Worm (Caenorhabditis elegans): ENCODE results near the gene Y39A1A.31.

Y39A1A.31 gene

ce11 chrIII:10689057-10689456 lies at the start of gene Y39A1A.31:
Gene Y39A1A.31, minus strand, starts transcription at chrIII:10689157.
- no peak for TF ChIP-seq him-1 (tag; optimal IDR thresholded peaks at IDR 0.05)
- TF ChIP-seq dao-5 (tag; optimal IDR thresholded peaks at IDR 0.05) = no peak
- no peak for TF ChIP-seq W03F9.2 (tag; optimal IDR thresholded peaks at IDR 0.05)

- TF ChIP-seq W03F9.2 (tag; optimal IDR thresholded peaks at IDR 0.05) (no peak), him-1 (tag; optimal IDR thresholded peaks at IDR 0.05) (no peak), dao-5 (tag; optimal IDR thresholded peaks at IDR 0.05) (no peak)
Observed at ce11 chrIII:10738081-10738480, 49.1 kb upstream of the Y39A1A.31 start.

ce11 chrIII:10736322-10736985 lies 47.5 kb upstream of the Y39A1A.31 start:
- TF ChIP-seq W03F9.2 (tag; optimal IDR thresholded peaks at IDR 0.05) (no peak), him-1 (tag; optimal IDR thresholded peaks at IDR 0.05) (no peak), dao-5 (tag; optimal IDR thresholded peaks at IDR 0.05) (no peak)

ce11 chrIII:10734511-10735233 lies 45.7 kb upstream of the Y39A1A.31 start:
- TF ChIP-seq dao-5 (tag; optimal IDR thresholded peaks at IDR 0.05) (no peak), him-1 (tag; optimal IDR thresholded peaks at IDR 0.05) (no peak), W03F9.2 (tag; optimal IDR thresholded peaks at IDR 0.05) (no peak)

DNA sequence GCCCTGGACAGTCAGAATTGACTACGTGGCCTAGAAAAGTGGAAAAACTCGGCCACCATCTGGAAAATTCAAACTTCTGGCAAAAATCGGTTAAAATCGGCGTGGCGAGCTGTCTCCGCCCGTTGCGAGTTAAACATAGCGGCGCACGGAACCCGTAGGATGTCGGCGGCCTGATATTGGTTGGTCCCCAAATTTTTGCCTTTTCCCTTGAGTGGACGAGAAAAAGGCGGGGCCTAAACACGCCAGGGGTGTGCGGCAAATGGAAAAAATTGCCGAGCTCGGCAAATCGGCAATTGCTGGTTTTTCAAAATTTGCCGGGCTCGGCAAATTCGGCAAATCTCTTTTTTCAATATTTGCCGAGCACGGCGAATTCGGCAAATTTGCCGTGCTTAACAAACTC lies 44.3 kb upstream of the Y39A1A.31 start:
- TF ChIP-seq dao-5 (tag; optimal IDR thresholded peaks at IDR 0.05) (no peak), W03F9.2 (tag; optimal IDR thresholded peaks at IDR 0.05) (no peak), him-1 (tag; optimal IDR thresholded peaks at IDR 0.05) (no peak)

DNA sequence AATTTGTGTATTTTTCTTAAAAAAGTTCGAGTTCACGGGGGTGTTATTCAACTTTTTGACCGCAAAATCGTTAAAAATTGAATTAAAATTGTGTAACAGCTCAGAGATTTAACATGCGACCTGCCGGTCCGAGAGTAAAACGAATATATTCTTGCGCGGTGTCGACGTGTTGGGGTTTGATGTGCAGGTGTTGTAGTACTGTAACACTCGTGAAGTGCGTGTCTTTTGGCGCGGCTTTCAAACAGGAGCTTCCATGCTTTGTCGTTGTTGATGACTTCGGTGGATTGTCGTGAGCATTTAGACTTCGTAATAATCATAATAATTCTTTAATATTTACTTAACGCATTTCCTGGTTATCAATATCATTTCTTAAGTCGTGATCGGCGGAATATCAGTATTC lies 41.6 kb upstream of the Y39A1A.31 start, which contains the start of gene tat-3:
Gene tat-3, minus strand, starts transcription at position 196 of the 400 bp plus-strand sequence.
- no peak for TF ChIP-seq him-1 (tag; optimal IDR thresholded peaks at IDR 0.05)
- TF ChIP-seq dao-5 (tag; optimal IDR thresholded peaks at IDR 0.05) = no peak
- no peak for TF ChIP-seq W03F9.2 (tag; optimal IDR thresholded peaks at IDR 0.05)

DNA sequence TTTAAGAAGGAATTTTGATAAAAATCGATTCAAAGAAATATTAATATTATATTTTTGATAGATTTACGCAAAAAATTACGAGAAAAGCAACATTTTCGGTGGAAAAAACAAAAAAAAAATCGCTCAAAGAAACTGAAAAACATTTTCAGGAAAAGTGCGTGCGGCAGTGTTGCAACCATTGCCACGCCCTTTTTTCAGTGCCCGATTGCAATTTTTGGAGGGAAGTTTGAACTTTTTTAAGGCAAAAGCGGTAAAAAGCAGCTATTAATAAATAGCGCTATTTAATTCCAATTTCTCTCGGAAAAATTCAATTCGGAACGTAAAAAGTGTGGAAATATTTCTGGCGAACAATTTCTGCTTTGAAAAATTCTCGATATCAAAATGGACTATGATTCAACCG lies 32.1 kb upstream of the Y39A1A.31 start:
- TF ChIP-seq dao-5 (tag; optimal IDR thresholded peaks at IDR 0.05) = no peak

DNA sequence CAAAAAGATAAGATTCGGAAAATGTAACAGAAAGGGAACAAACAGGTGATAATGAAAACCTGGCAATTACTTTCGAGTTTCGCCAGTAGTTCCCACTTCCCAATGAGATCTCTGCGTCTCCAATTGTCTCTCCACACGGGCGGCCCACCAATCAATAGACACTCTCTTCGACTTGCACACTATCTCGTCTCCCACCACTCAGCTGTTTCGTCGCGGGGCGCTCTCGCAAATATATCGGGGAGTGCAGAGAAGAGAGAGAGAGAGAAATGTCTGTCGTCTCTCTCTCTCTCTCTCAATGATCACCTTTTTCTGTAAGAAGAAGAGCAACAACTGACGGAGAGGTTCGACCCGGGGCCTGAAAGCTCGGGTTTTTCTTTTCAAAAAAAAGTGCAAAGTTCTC lies 31.2 kb upstream of the Y39A1A.31 start:
- TF ChIP-seq W03F9.2 (tag; optimal IDR thresholded peaks at IDR 0.05) = peak; percentile 17
- TF ChIP-seq him-1 (tag; optimal IDR thresholded peaks at IDR 0.05) = peak; percentile 20
- no peak for TF ChIP-seq dao-5 (tag; optimal IDR thresholded peaks at IDR 0.05)

DNA sequence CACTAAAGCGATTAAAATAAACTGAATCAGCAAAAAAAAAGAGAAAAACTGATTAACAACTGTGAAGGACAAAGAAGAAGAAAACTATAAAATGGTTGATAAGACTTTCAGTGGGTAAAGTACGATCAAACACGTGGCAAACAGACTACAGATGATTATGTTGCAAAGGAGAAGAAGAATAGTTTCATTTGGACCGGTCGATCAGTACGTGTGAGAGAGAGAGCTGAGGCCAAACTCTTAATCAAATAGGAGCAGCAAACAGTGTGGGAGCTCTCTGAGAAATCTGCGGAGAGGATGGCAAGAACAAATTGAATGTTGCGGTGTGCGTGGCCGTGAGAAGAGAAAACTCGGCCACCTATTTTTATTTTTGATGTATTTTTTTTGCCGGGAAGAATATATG lies 30.1 kb upstream of the Y39A1A.31 start:
- TF ChIP-seq dao-5 (tag; optimal IDR thresholded peaks at IDR 0.05) (no peak), W03F9.2 (tag; optimal IDR thresholded peaks at IDR 0.05) (no peak), him-1 (tag; optimal IDR thresholded peaks at IDR 0.05) (no peak)

DNA sequence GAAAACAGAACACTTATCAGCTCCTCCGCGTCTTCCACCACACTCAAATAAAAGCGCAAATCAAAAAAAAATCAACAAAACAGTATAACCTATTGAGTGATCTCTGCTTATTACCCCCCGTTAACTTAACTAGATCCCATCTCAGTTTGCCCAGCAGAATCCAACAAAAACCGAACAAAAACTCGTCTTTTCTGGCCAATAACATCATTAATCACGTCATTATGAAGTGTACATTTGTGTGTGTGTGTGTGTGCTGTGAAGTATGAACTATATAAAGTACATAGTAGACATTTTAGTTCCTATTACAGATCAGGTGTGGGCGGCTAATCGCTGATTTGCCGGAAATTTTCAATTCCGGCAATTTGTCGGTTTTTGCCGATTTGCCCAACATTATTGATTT lies 29.1 kb upstream of the Y39A1A.31 start:
- TF ChIP-seq dao-5 (tag; optimal IDR thresholded peaks at IDR 0.05) (no peak), W03F9.2 (tag; optimal IDR thresholded peaks at IDR 0.05) (no peak), him-1 (tag; optimal IDR thresholded peaks at IDR 0.05) (no peak)

ce11 chrIII:10717479-10717878 lies 28.5 kb upstream of the Y39A1A.31 start:
- TF ChIP-seq dao-5 (tag; optimal IDR thresholded peaks at IDR 0.05) (no peak), W03F9.2 (tag; optimal IDR thresholded peaks at IDR 0.05) (no peak), him-1 (tag; optimal IDR thresholded peaks at IDR 0.05) (no peak)

ce11 chrIII:10716091-10716490 lies 27.1 kb upstream of the Y39A1A.31 start, which contains the start of gene W09D10.4:
Gene W09D10.4, minus strand, starts transcription at chrIII:10716191.
- TF ChIP-seq dao-5 (tag; optimal IDR thresholded peaks at IDR 0.05) (no peak), W03F9.2 (tag; optimal IDR thresholded peaks at IDR 0.05) (no peak), him-1 (tag; optimal IDR thresholded peaks at IDR 0.05) (no peak)

- TF ChIP-seq W03F9.2 (tag; optimal IDR thresholded peaks at IDR 0.05) (no peak), him-1 (tag; optimal IDR thresholded peaks at IDR 0.05) (no peak), dao-5 (tag; optimal IDR thresholded peaks at IDR 0.05) (no peak)
Observed at ce11 chrIII:10714541-10714940, 25.6 kb upstream of the Y39A1A.31 start.

ce11 chrIII:10711192-10711673 lies 22.3 kb upstream of the Y39A1A.31 start, which contains the start of gene W09D10.5:
Gene W09D10.5, minus strand, starts transcription at chrIII:10711536.
- TF ChIP-seq him-1 (tag; optimal IDR thresholded peaks at IDR 0.05) = no peak
- TF ChIP-seq W03F9.2 (tag; optimal IDR thresholded peaks at IDR 0.05) = no peak
- TF ChIP-seq dao-5 (tag; optimal IDR thresholded peaks at IDR 0.05) = no peak
